Worm (Caenorhabditis elegans) whole organism, L4 larva: ENCODE measurements around the gene H38K22.7.

Experiments
- Y75B8A.6 ChIP-seq: fragments of 200-800 bp; sonication (Bioruptor generic); IDR thresholded peaks from 2 replicates; pipeline ENCODE4 v1.3.6; 2022; ENCODE audit warnings: missing genetic modification reagents, missing genetic modification characterization, missing compliant biosample characterization
- fos-1 ChIP-seq: fragments of 150-350 bp; optimal IDR thresholded peaks from 2 replicates; lab custom pipeline; 2014; ENCODE audit warnings: missing biosample characterization, missing genetic modification characterization
- lin-13 ChIP-seq: fragments of 150-350 bp; optimal IDR thresholded peaks from 2 replicates; lab custom pipeline; 2014; ENCODE audit warnings: missing biosample characterization, missing genetic modification reagents, missing genetic modification characterization
- lin-29 ChIP-seq: fragments of 200-800 bp; sonication (Bioruptor generic); IDR thresholded peaks from 2 replicates; pipeline ENCODE4 v1.3.6; 2022; ENCODE audit warnings: missing genetic modification reagents, missing genetic modification characterization, missing compliant biosample characterization
- nhr-28 ChIP-seq: fragments of 150-350 bp; optimal IDR thresholded peaks from 2 replicates; lab custom pipeline; 2014; ENCODE audit warnings: missing biosample characterization, missing genetic modification characterization
- unc-62 ChIP-seq, 3 experiments: fragments of 150-350 bp in 1 of 3; sonication (generic microtip); optimal IDR thresholded peaks in 2 of 3; peaks in 1 of 3; 1 replicate in 1 of 3; 2 replicates in 2 of 3; lab custom pipeline; 2014 to 2017; ENCODE audit warnings: missing biosample characterization in 3 of 3, missing genetic modification characterization in 3 of 3, missing genetic modification reagents in 3 of 3, missing genotype in 1 of 3
- zfp-2 ChIP-seq: sonication (generic microtip); optimal IDR thresholded peaks from 2 replicates; lab custom pipeline; 2016; ENCODE audit warnings: mild to moderate bottlenecking, missing genetic modification characterization, missing compliant biosample characterization

DNA sequence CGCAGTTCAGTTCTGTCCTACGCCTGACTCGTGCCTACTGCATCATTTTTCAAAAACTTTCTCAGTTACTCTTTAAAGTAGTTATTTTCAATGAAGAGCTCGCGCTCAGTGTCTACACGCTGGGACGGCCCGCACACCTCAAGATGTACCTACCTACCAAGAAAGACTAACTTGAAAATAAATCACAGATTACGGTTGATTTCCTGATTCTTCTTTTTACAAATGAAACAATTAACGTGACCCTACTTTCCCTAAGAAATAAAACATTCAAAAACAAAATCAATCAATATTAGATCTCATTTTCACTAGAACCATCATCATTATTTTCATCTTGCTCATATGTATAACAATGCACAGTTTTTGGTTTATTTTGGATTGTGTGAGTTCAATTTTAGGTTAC is at the start of gene H38K22.7:
- no peak for TF ChIP-seq zfp-2
- no peak for TF ChIP-seq fos-1 (tag; lab: Kevin White, UChicago)
- no peak for TF ChIP-seq Y75B8A.6 (GFP tag; lab: Robert Waterston, UW)
- no peak for TF ChIP-seq nhr-28 (tag; lab: Kevin White, UChicago)
- no peak for TF ChIP-seq unc-62 (GFP tag; optimal IDR thresholded peaks at IDR 0.05 in 1 of 2; lab: Kevin White, UChicago)
- TF ChIP-seq unc-62 (tag; optimal IDR thresholded peaks at IDR 0.05; lab: Kevin White, UChicago), result no peak
- TF ChIP-seq lin-13 (GFP tag; lab: Kevin White, UChicago), result no peak
- TF ChIP-seq lin-29 (GFP tag; lab: Robert Waterston, UW), result no peak
